Worm (Caenorhabditis elegans): ENCODE data around the gene C01G5.25.

DNA sequence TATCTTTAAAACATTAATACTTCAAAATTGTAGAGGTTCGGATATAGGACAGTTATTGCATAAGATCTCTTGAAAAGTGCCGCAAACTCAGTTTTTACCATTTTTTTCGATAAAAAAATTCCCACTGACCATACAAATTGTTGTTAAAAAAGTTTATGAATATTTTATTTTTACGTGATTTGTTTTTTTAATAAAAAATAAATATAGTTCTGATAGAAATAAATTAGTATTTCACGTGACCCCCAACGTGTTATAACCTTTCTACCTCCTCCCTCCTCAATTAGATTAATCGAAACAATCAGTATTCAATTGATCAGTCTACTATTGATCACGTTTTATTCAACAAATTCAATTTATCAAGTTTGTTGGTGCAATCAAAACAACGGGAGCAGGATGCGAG, 10.0 kb upstream of the C01G5.25 start, which contains the start of gene C01G5.4:
- no peak for TF ChIP-seq ztf-11 (tag; optimal IDR thresholded peaks at IDR 0.05)
- no peak for TF ChIP-seq snpc-4 (tag; optimal IDR thresholded peaks at IDR 0.05)
- TF ChIP-seq nhr-77 (tag; optimal IDR thresholded peaks at IDR 0.05), result no peak
- no peak for TF ChIP-seq nhr-25 (tag; optimal IDR thresholded peaks at IDR 0.05)
- no peak for TF ChIP-seq lin-13 (GFP tag; optimal IDR thresholded peaks at IDR 0.05)
- TF ChIP-seq nhr-11 (tag; optimal IDR thresholded peaks at IDR 0.05), result no peak
- no peak for TF ChIP-seq fos-1 (tag; optimal IDR thresholded peaks at IDR 0.05)
- TF ChIP-seq lsy-2 (tag; optimal IDR thresholded peaks at IDR 0.05), result no peak
- no peak for TF ChIP-seq elt-3 (tag; optimal IDR thresholded peaks at IDR 0.05)
